Worm (Caenorhabditis elegans) whole organism, L2 larva: ENCODE data around the gene F49E12.10.

ENCODE experiments used
- F13H6.1 ChIP-seq: sonication (generic microtip); optimal IDR thresholded peaks from 2 replicates; lab custom pipeline; 2016; ENCODE audit warnings: missing genetic modification characterization, missing compliant biosample characterization
- R02D3.7 ChIP-seq: fragments of 150-350 bp; optimal IDR thresholded peaks from 2 replicates; lab custom pipeline; 2014; ENCODE audit warnings: missing biosample characterization, missing genetic modification characterization
- Y55F3AM.14 ChIP-seq: fragments of 200-800 bp; sonication (Bioruptor generic); optimal IDR thresholded peaks from 2 replicates; lab custom pipeline; 2018; ENCODE audit warnings: mild to moderate bottlenecking, missing genetic modification characterization, missing compliant biosample characterization
- alr-1 ChIP-seq: fragments of 150-350 bp; optimal IDR thresholded peaks from 2 replicates; lab custom pipeline; 2014; ENCODE audit warnings: missing biosample characterization, missing genetic modification characterization
- ama-1 ChIP-seq: fragments of 150-350 bp; optimal IDR thresholded peaks from 2 replicates; lab custom pipeline; 2018; ENCODE audit warnings: inconsistent platforms
- blmp-1 ChIP-seq: sonication (generic microtip); optimal IDR thresholded peaks from 2 replicates; lab custom pipeline; 2017; ENCODE audit warnings: missing genetic modification characterization, mild to moderate bottlenecking, missing compliant biosample characterization, antibody characterized with exemption, moderate library complexity; ENCODE audit not compliant: insufficient read depth
- ceh-16 ChIP-seq: fragments of 150-350 bp; optimal IDR thresholded peaks from 2 replicates; lab custom pipeline; 2014; ENCODE audit warnings: missing biosample characterization, missing genetic modification characterization
- ceh-82 ChIP-seq: fragments of 150-350 bp; optimal IDR thresholded peaks from 2 replicates; lab custom pipeline; 2014; ENCODE audit warnings: missing biosample characterization, missing genetic modification characterization
- crh-2 ChIP-seq: sonication (generic microtip); optimal IDR thresholded peaks from 2 replicates; lab custom pipeline; 2017; ENCODE audit warnings: missing biosample characterization, missing genetic modification characterization
- dmd-4 ChIP-seq: sonication (generic microtip); optimal IDR thresholded peaks from 2 replicates; lab custom pipeline; 2017; ENCODE audit warnings: missing biosample characterization, missing genetic modification characterization
- egl-27 ChIP-seq: sonication (generic microtip); optimal IDR thresholded peaks from 3 replicates; lab custom pipeline; 2017; ENCODE audit warnings: missing biosample characterization, missing genetic modification reagents, missing genetic modification characterization
- elt-1 ChIP-seq: fragments of 150-350 bp; optimal IDR thresholded peaks from 2 replicates; lab custom pipeline; 2014; ENCODE audit warnings: missing biosample characterization, missing genetic modification characterization
- elt-3 ChIP-seq: sonication (generic microtip); optimal IDR thresholded peaks from 2 replicates; lab custom pipeline; 2017; ENCODE audit warnings: missing biosample characterization, missing genetic modification characterization
- fos-1 ChIP-seq: fragments of 150-350 bp; optimal IDR thresholded peaks from 2 replicates; lab custom pipeline; 2014; ENCODE audit warnings: missing biosample characterization, missing genetic modification characterization
- gmeb-1 ChIP-seq: fragments of 150-350 bp; optimal IDR thresholded peaks from 2 replicates; lab custom pipeline; 2014; ENCODE audit warnings: missing biosample characterization, missing genetic modification characterization
- lin-13 ChIP-seq: fragments of 150-350 bp; optimal IDR thresholded peaks from 2 replicates; lab custom pipeline; 2014; ENCODE audit warnings: missing biosample characterization, missing genetic modification reagents, missing genetic modification characterization
- lin-39 ChIP-seq: fragments of 150-350 bp; optimal IDR thresholded peaks from 2 replicates; lab custom pipeline; 2014; ENCODE audit warnings: missing biosample characterization, missing genetic modification reagents, missing genetic modification characterization
- lsy-2 ChIP-seq, 2 experiments: fragments of 150-350 bp in 1 of 2; sonication (generic microtip) in 1 of 2; optimal IDR thresholded peaks; 2 replicates each; lab custom pipeline; 2014 to 2017; ENCODE audit warnings: missing biosample characterization in 2 of 2, missing genetic modification characterization in 2 of 2
- mbf-1 ChIP-seq: sonication (generic microtip); optimal IDR thresholded peaks from 2 replicates; lab custom pipeline; 2017; ENCODE audit warnings: missing biosample characterization, missing genetic modification characterization
- mdl-1 ChIP-seq, 2 experiments: fragments of 150-350 bp in 1 of 2; sonication (generic microtip) in 1 of 2; optimal IDR thresholded peaks; 2 replicates each; lab custom pipeline; 2017; ENCODE audit warnings: missing biosample characterization in 2 of 2, missing genetic modification characterization in 2 of 2
- nhr-10 ChIP-seq: sonication (generic microtip); optimal IDR thresholded peaks from 2 replicates; lab custom pipeline; 2017; ENCODE audit warnings: missing biosample characterization, missing genetic modification characterization
- nhr-11 ChIP-seq: fragments of 150-350 bp; optimal IDR thresholded peaks from 2 replicates; lab custom pipeline; 2014; ENCODE audit warnings: missing biosample characterization, missing genetic modification characterization
- nhr-12 ChIP-seq: fragments of 150-350 bp; optimal IDR thresholded peaks from 2 replicates; lab custom pipeline; 2014; ENCODE audit warnings: missing biosample characterization, missing genetic modification characterization
- nhr-129 ChIP-seq: fragments of 150-350 bp; optimal IDR thresholded peaks from 2 replicates; lab custom pipeline; 2014; ENCODE audit warnings: missing biosample characterization, missing genetic modification characterization
- nhr-237 ChIP-seq: fragments of 150-350 bp; optimal IDR thresholded peaks from 2 replicates; lab custom pipeline; 2014; ENCODE audit warnings: missing biosample characterization, missing genetic modification characterization
- nhr-25 ChIP-seq: fragments of 150-350 bp; sonication (generic microtip); optimal IDR thresholded peaks from 3 replicates; lab custom pipeline; 2014; ENCODE audit warnings: missing biosample characterization, missing genetic modification characterization
- nhr-6 ChIP-seq: fragments of 150-350 bp; optimal IDR thresholded peaks from 2 replicates; lab custom pipeline; 2014; ENCODE audit warnings: missing biosample characterization, missing genetic modification characterization
- nhr-77 ChIP-seq: fragments of 150-350 bp; optimal IDR thresholded peaks from 2 replicates; lab custom pipeline; 2014; ENCODE audit warnings: missing biosample characterization, missing genetic modification characterization
- peb-1 ChIP-seq: fragments of 150-350 bp; optimal IDR thresholded peaks from 2 replicates; lab custom pipeline; 2014; ENCODE audit warnings: missing biosample characterization, missing genetic modification characterization
- sem-4 ChIP-seq: fragments of 150-350 bp; optimal IDR thresholded peaks from 2 replicates; lab custom pipeline; 2014; ENCODE audit warnings: missing biosample characterization, missing genetic modification reagents, missing genetic modification characterization
- skn-1 ChIP-seq: sonication (generic microtip); optimal IDR thresholded peaks from 2 replicates; lab custom pipeline; 2017; ENCODE audit warnings: missing biosample characterization, missing genetic modification characterization
- sma-3 ChIP-seq: sonication (generic microtip); optimal IDR thresholded peaks from 2 replicates; lab custom pipeline; 2016; ENCODE audit warnings: missing genetic modification reagents, missing genetic modification characterization, missing compliant biosample characterization
- sma-9 ChIP-seq, 2 experiments: fragments of 150-350 bp in 1 of 2; sonication (generic microtip) in 1 of 2; optimal IDR thresholded peaks; 2 replicates each; lab custom pipeline; 2014 to 2016; ENCODE audit warnings: missing genetic modification characterization in 2 of 2, mild to moderate bottlenecking in 1 of 2, missing biosample characterization in 1 of 2, missing compliant biosample characterization in 1 of 2, missing genetic modification reagents in 1 of 2, moderate library complexity in 1 of 2
- snpc-4 ChIP-seq: fragments of 150-350 bp; optimal IDR thresholded peaks from 2 replicates; lab custom pipeline; 2014; ENCODE audit warnings: missing biosample characterization, missing genetic modification characterization
- unc-39 ChIP-seq: fragments of 150-350 bp; optimal IDR thresholded peaks from 2 replicates; lab custom pipeline; 2014; ENCODE audit warnings: missing biosample characterization, missing genetic modification characterization
- unc-55 ChIP-seq: fragments of 150-350 bp; sonication (generic microtip); optimal IDR thresholded peaks from 3 replicates; lab custom pipeline; 2014; ENCODE audit warnings: missing biosample characterization, missing genetic modification reagents, missing genetic modification characterization
- unc-62 ChIP-seq: fragments of 150-350 bp; optimal IDR thresholded peaks from 2 replicates; lab custom pipeline; 2014; ENCODE audit warnings: missing biosample characterization, missing genetic modification reagents, missing genetic modification characterization
- zag-1 ChIP-seq: fragments of 150-350 bp; optimal IDR thresholded peaks from 2 replicates; lab custom pipeline; 2014; ENCODE audit warnings: missing biosample characterization, missing genetic modification characterization
- ztf-11 ChIP-seq: sonication (generic microtip); optimal IDR thresholded peaks from 2 replicates; lab custom pipeline; 2017; ENCODE audit warnings: missing biosample characterization, missing genetic modification characterization
- ztf-4 ChIP-seq: fragments of 150-350 bp; optimal IDR thresholded peaks from 2 replicates; lab custom pipeline; 2014; ENCODE audit warnings: missing biosample characterization, missing genetic modification characterization

The F49E12.10 gene

DNA sequence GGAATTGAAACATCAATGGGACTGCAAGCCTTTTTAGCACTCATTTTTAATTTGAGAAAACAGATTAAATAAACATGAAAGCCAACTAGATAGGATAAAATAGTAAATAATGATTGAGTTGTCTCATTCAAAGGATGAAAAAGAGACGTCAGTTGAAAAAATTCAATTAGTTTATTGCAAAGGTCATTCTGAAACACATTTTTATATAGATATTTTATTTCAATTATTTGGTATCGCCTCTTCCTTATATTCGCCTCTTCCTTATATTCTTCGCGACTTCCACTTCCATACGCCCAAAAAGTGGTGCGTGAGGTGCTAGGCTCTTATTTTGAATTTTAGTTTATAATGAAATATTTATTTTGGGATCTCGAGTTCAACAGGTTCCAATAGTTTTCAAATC lies 44.2 kb downstream of the F49E12.10 start, which contains the start of gene acp-4:
Gene acp-4 (minus strand): TSS at position 101 of the 400 bp plus-strand sequence.
- TF ChIP-seq egl-27 = no peak
- no peak for TF ChIP-seq nhr-25
- no peak for TF ChIP-seq sma-9 (GFP tag; optimal IDR thresholded peaks at IDR 0.05; lab: Kevin White, UChicago)
- no peak for TF ChIP-seq sma-9 (tag; optimal IDR thresholded peaks at IDR 0.05; lab: Kevin White, UChicago)
- no peak for TF ChIP-seq nhr-11
- TF ChIP-seq nhr-237 = no peak
- TF ChIP-seq ztf-11 (tag; lab: Kevin White, UChicago) = no peak
- TF ChIP-seq blmp-1 (tag; lab: Kevin White, UChicago) = no peak
- TF ChIP-seq sma-3 (GFP tag; lab: Kevin White, UChicago) = no peak
- TF ChIP-seq R02D3.7 (tag; lab: Kevin White, UChicago) = no peak
- TF ChIP-seq ceh-82 (tag; lab: Kevin White, UChicago) = no peak
- TF ChIP-seq unc-39 = no peak
- TF ChIP-seq sem-4 = no peak
- TF ChIP-seq mbf-1 (tag; lab: Kevin White, UChicago) = no peak
- TF ChIP-seq dmd-4 = no peak
- TF ChIP-seq nhr-6 = no peak
- TF ChIP-seq lin-39 (tag; lab: Kevin White, UChicago) = no peak
- no peak for TF ChIP-seq alr-1 (tag; lab: Kevin White, UChicago)
- no peak for TF ChIP-seq F13H6.1 (tag; lab: Kevin White, UChicago)

ce11 chrII:8437035-8437434 lies 46.2 kb downstream of the F49E12.10 start, which contains the start of gene acp-3:
acp-3 (minus strand) TSS chrII:8437135.
- no peak for TF ChIP-seq lsy-2 (tag; optimal IDR thresholded peaks at IDR 0.05; lab: Kevin White, UChicago)
- no peak for TF ChIP-seq R02D3.7 (tag; lab: Kevin White, UChicago)
- TF ChIP-seq ama-1 (lab: Kevin White, UChicago) = no peak
- TF ChIP-seq gmeb-1 (tag; lab: Kevin White, UChicago) = no peak
- TF ChIP-seq nhr-237 = no peak
- no peak for TF ChIP-seq snpc-4 (tag; lab: Kevin White, UChicago)
- TF ChIP-seq egl-27 = no peak
- no peak for TF ChIP-seq nhr-129 (tag; lab: Kevin White, UChicago)
- TF ChIP-seq mdl-1 (tag; optimal IDR thresholded peaks at IDR 0.05; lab: Kevin White, UChicago) = no peak
- no peak for TF ChIP-seq nhr-12 (tag; lab: Kevin White, UChicago)
- TF ChIP-seq ztf-11 (tag; lab: Kevin White, UChicago) = no peak
- TF ChIP-seq lin-13 (GFP tag; lab: Kevin White, UChicago) = no peak

DNA sequence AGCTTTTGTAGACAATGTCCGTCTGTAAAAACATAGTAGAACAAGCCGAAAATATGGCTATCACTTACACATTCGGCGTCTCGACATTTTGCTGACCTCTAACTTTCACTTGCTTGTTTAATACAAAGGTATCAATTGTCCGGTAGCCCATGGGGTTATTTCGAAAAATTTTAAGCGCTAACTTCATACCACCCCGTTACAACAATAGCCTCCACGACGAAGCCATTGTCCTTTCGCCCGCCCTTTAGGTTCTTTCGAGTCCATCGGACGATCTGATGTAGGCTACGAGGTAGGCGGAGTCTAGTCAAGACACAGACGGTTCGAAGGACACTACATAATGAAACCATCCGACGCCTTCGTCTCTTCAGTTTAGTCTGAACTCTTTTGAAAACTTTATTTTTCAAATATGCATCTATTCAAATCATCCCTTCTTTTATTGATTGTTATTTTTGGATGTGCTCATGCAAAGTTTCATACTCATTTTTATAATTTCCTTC lies 48.0 kb downstream of the F49E12.10 start, which contains the start of gene lips-10:
Gene lips-10 (plus strand): TSS at position 378 of the 497 bp plus-strand sequence.
- TF ChIP-seq nhr-11 (no peak), blmp-1 (tag; lab: Kevin White, UChicago) (peak; percentile 82), nhr-25 (peak; percentile 46)

DNA sequence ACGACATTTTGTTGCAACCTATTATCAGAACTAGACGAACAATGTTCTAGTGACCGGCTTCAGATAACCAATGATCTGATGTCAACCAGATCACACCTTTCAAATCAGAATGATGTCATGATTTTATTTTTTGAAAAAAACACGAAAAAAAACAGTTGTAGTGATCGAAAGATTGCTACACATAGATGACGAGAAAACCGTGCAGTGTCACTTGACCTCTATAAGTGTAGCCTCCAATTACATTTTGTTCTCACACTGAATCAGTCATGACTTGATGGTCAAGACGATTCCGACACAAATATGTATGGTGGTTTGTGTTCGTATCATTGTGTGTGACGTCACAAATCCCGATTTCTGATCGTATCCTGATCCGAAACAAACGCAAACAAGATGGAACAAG lies 49.2 kb downstream of the F49E12.10 start:
- TF ChIP-seq nhr-77 (tag; lab: Kevin White, UChicago) = no peak
- TF ChIP-seq nhr-6 = no peak
- no peak for TF ChIP-seq skn-1 (tag; lab: Kevin White, UChicago)
- no peak for TF ChIP-seq ceh-82 (tag; lab: Kevin White, UChicago)
- no peak for TF ChIP-seq ama-1 (lab: Kevin White, UChicago)
- TF ChIP-seq unc-62 (GFP tag; lab: Kevin White, UChicago) = no peak
- no peak for TF ChIP-seq lin-39 (tag; lab: Kevin White, UChicago)
- no peak for TF ChIP-seq elt-1
- TF ChIP-seq ztf-11 (tag; lab: Kevin White, UChicago) = no peak
- no peak for TF ChIP-seq ceh-16 (tag; lab: Kevin White, UChicago)
- no peak for TF ChIP-seq zag-1 (tag; lab: Kevin White, UChicago)
- TF ChIP-seq sem-4 = no peak
- TF ChIP-seq crh-2 (tag; lab: Kevin White, UChicago) = peak; percentile 7
- TF ChIP-seq fos-1 (tag; lab: Kevin White, UChicago) = no peak
- TF ChIP-seq ztf-4 (tag; lab: Kevin White, UChicago) = no peak
- no peak for TF ChIP-seq nhr-237
- TF ChIP-seq elt-3 (tag; lab: Kevin White, UChicago) = no peak
- peak; percentile 74 for TF ChIP-seq nhr-25
- TF ChIP-seq alr-1 (tag; lab: Kevin White, UChicago) = no peak
- TF ChIP-seq sma-9 (GFP tag; optimal IDR thresholded peaks at IDR 0.05; lab: Kevin White, UChicago) = peak; percentile 17
- no peak for TF ChIP-seq sma-9 (tag; optimal IDR thresholded peaks at IDR 0.05; lab: Kevin White, UChicago)
- no peak for TF ChIP-seq unc-55 (GFP tag; lab: Kevin White, UChicago)
- TF ChIP-seq blmp-1 (tag; lab: Kevin White, UChicago) = peak; percentile 47
- no peak for TF ChIP-seq nhr-129 (tag; lab: Kevin White, UChicago)
- TF ChIP-seq peb-1 = no peak
- TF ChIP-seq nhr-10 (tag; lab: Kevin White, UChicago) = no peak
- TF ChIP-seq mdl-1 (tag; optimal IDR thresholded peaks at IDR 0.05; lab: Kevin White, UChicago) = no peak
- no peak for TF ChIP-seq Y55F3AM.14 (GFP tag; lab: Kevin White, UChicago)
